Worm (Caenorhabditis elegans) whole organism, mixed stage, embryonic: ENCODE data around the gene phb-2.

Experiments
- lsy-2 ChIP-seq: fragments of 150-350 bp; optimal IDR thresholded peaks from 2 replicates; lab custom pipeline; 2014; ENCODE audit warnings: missing biosample characterization, missing genetic modification characterization
- mab-5 ChIP-seq: fragments of 150-350 bp; optimal IDR thresholded peaks from 2 replicates; lab custom pipeline; 2014; ENCODE audit warnings: missing biosample characterization, missing genetic modification characterization
- mls-2 ChIP-seq: sonication (generic microtip); optimal IDR thresholded peaks from 2 replicates; lab custom pipeline; 2016; ENCODE audit warnings: mild to moderate bottlenecking, missing genetic modification characterization, moderate library complexity, missing compliant biosample characterization
- nhr-237 ChIP-seq: fragments of 150-350 bp; optimal IDR thresholded peaks from 2 replicates; lab custom pipeline; 2014; ENCODE audit warnings: missing biosample characterization, missing genetic modification characterization
- unc-120 ChIP-seq: sonication (generic microtip); optimal IDR thresholded peaks from 2 replicates; lab custom pipeline; 2017; ENCODE audit warnings: missing genetic modification characterization, missing compliant biosample characterization; ENCODE audit not compliant: poor library complexity, severe bottlenecking

ce11 chrII:6250782-6251461, at the start of gene phb-2:
- no peak for TF ChIP-seq mab-5 (tag; lab: Kevin White, UChicago)
- TF ChIP-seq lsy-2 (tag; lab: Kevin White, UChicago), result peak; percentile 81
- peak; percentile 60 for TF ChIP-seq unc-120 (tag; lab: Kevin White, UChicago)
- no peak for TF ChIP-seq mls-2 (tag; lab: Kevin White, UChicago)
- peak; percentile 81 for TF ChIP-seq nhr-237 (tag; lab: Kevin White, UChicago)
